Worm (Caenorhabditis elegans) whole organism, mixed stage, embryonic: ENCODE data around the gene C13A2.5.

Experiments used
- ceh-43 ChIP-seq: fragments of 200-800 bp; sonication (Bioruptor generic); optimal IDR thresholded peaks from 2 replicates; lab custom pipeline; 2018; ENCODE audit warnings: mild to moderate bottlenecking, missing genetic modification characterization, moderate library complexity, missing compliant biosample characterization
- ceh-83 ChIP-seq: fragments of 200-800 bp; sonication (Bioruptor generic); optimal IDR thresholded peaks from 2 replicates; lab custom pipeline; 2018; ENCODE audit warnings: mild to moderate bottlenecking, missing genetic modification characterization, missing compliant biosample characterization
- ham-2 ChIP-seq: fragments of 200-800 bp; sonication (Bioruptor generic); optimal IDR thresholded peaks from 2 replicates; lab custom pipeline; 2018; ENCODE audit warnings: mild to moderate bottlenecking, missing genetic modification characterization, missing compliant biosample characterization
- lin-13 ChIP-seq: fragments of 150-350 bp; optimal IDR thresholded peaks from 2 replicates; lab custom pipeline; 2014; ENCODE audit warnings: missing biosample characterization, missing genetic modification characterization
- nhr-12 ChIP-seq: fragments of 150-350 bp; optimal IDR thresholded peaks from 2 replicates; lab custom pipeline; 2014; ENCODE audit warnings: missing biosample characterization, missing genetic modification characterization
- nhr-237 ChIP-seq: fragments of 150-350 bp; optimal IDR thresholded peaks from 2 replicates; lab custom pipeline; 2014; ENCODE audit warnings: missing biosample characterization, missing genetic modification characterization
- nhr-76 ChIP-seq: sonication (generic microtip); optimal IDR thresholded peaks from 2 replicates; lab custom pipeline; 2017; ENCODE audit warnings: missing biosample characterization, missing genetic modification characterization
- snpc-4 ChIP-seq: fragments of 150-350 bp; optimal IDR thresholded peaks from 2 replicates; lab custom pipeline; 2014; ENCODE audit warnings: missing biosample characterization, missing genetic modification characterization
- tbx-8 ChIP-seq: fragments of 200-800 bp; sonication (Bioruptor generic); optimal IDR thresholded peaks from 2 replicates; lab custom pipeline; 2018; ENCODE audit warnings: mild to moderate bottlenecking, missing genetic modification characterization, moderate library complexity, missing compliant biosample characterization
- unc-120 ChIP-seq: sonication (generic microtip); optimal IDR thresholded peaks from 2 replicates; lab custom pipeline; 2017; ENCODE audit warnings: missing genetic modification characterization, missing compliant biosample characterization; ENCODE audit not compliant: poor library complexity, severe bottlenecking
- unc-62 ChIP-seq: fragments of 150-350 bp; optimal IDR thresholded peaks from 2 replicates; lab custom pipeline; 2014; ENCODE audit warnings: missing biosample characterization, missing genetic modification reagents, missing genetic modification characterization
- ztf-11 ChIP-seq: fragments of 150-350 bp; optimal IDR thresholded peaks from 2 replicates; lab custom pipeline; 2014; ENCODE audit warnings: missing biosample characterization, missing genetic modification characterization

DNA sequence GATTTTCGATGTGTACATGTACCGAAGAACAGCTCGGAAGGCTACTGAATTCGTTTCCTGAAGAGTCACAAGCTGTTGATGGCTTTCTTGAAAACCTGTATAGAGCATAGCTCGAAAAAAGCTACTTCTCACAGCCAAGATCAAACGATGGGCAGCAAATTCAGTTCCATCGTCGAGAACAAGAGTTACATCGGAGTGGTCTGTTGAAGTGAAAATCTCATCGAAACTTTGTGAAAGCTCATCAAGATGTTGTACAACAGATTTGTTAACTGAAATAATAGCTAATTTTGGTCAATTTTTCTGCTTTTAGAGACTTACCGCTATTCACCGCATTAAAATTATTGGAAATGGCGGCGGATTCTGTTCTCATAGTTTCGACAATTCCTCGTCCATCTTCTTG lies 38.9 kb upstream of the C13A2.5 start:
- TF ChIP-seq snpc-4 (tag; lab: Kevin White, UChicago) (no peak), nhr-237 (no peak), unc-62 (GFP tag; lab: Kevin White, UChicago) (no peak), lin-13 (tag; lab: Kevin White, UChicago) (no peak), ceh-83 (GFP tag; lab: Kevin White, UChicago) (no peak), tbx-8 (GFP tag; lab: Kevin White, UChicago) (no peak), ceh-43 (GFP tag; lab: Kevin White, UChicago) (no peak), ztf-11 (tag; lab: Kevin White, UChicago) (no peak), nhr-76 (tag; lab: Kevin White, UChicago) (no peak), ham-2 (no peak), nhr-12 (tag; lab: Kevin White, UChicago) (no peak), unc-120 (tag; lab: Kevin White, UChicago) (no peak)
